Fruit fly (Drosophila melanogaster) whole organism, prepupa: ENCODE data around the gene CG34305.

Source experiments
- Blimp-1 ChIP-seq: fragments of 200-800 bp; sonication (Bioruptor generic); optimal IDR thresholded peaks from 3 replicates; lab custom pipeline; 2017; ENCODE audit warnings: missing biosample characterization, missing genetic modification characterization, mild to moderate bottlenecking, moderate library complexity, missing genetic modification reagents
- CG11762 ChIP-seq: fragments of 200-800 bp; sonication (Bioruptor generic); optimal IDR thresholded peaks from 3 replicates; lab custom pipeline; 2016; ENCODE audit warnings: missing biosample characterization, missing genetic modification characterization; ENCODE audit not compliant: insufficient read depth
- CG11902 ChIP-seq: fragments of 200-800 bp; sonication (Bioruptor generic); optimal IDR thresholded peaks from 3 replicates; lab custom pipeline; 2016; ENCODE audit warnings: missing biosample characterization, missing genetic modification characterization
- CG15336 ChIP-seq: fragments of 200-800 bp; sonication (Bioruptor generic); IDR thresholded peaks from 2 replicates; pipeline ENCODE4 v1.3.6; 2022; ENCODE audit warnings: missing biosample characterization, missing genetic modification characterization
- CG1621 ChIP-seq: fragments of 200-800 bp; sonication (Bioruptor generic); optimal IDR thresholded peaks from 3 replicates; lab custom pipeline; 2018; ENCODE audit warnings: missing biosample characterization, mild to moderate bottlenecking, missing genetic modification characterization
- CG16779 ChIP-seq: fragments of 200-800 bp; sonication (Bioruptor generic); optimal IDR thresholded peaks from 3 replicates; lab custom pipeline; 2017; ENCODE audit warnings: missing biosample characterization, mild to moderate bottlenecking, missing genetic modification characterization
- CG34406 ChIP-seq: fragments of 200-800 bp; sonication (Bioruptor generic); optimal IDR thresholded peaks from 3 replicates; lab custom pipeline; 2016; ENCODE audit warnings: missing biosample characterization, missing genetic modification characterization
- CG3919 ChIP-seq: fragments of 200-800 bp; sonication (Bioruptor generic); optimal IDR thresholded peaks from 3 replicates; lab custom pipeline; 2016; ENCODE audit warnings: missing biosample characterization, missing genetic modification characterization
- CG6163 ChIP-seq: fragments of 200-800 bp; sonication (Bioruptor generic); IDR thresholded peaks from 3 replicates; pipeline ENCODE4 v1.3.6; 2022; ENCODE audit warnings: missing biosample characterization, missing genetic modification characterization
- CG6276 ChIP-seq: fragments of 200-800 bp; sonication (Bioruptor generic); optimal IDR thresholded peaks from 2 replicates; lab custom pipeline; 2017; ENCODE audit warnings: missing biosample characterization, mild to moderate bottlenecking, missing genetic modification characterization
- CG6792 ChIP-seq: fragments of 200-800 bp; sonication (Bioruptor generic); optimal IDR thresholded peaks from 3 replicates; lab custom pipeline; 2016; ENCODE audit warnings: missing biosample characterization, missing genetic modification characterization
- CG6808 ChIP-seq: fragments of 200-800 bp; sonication (Bioruptor generic); optimal IDR thresholded peaks from 3 replicates; lab custom pipeline; 2017; ENCODE audit warnings: missing biosample characterization, missing genetic modification characterization, mild to moderate bottlenecking, moderate library complexity, missing genetic modification reagents
- CG6854 ChIP-seq: fragments of 200-800 bp; sonication (Bioruptor generic); optimal IDR thresholded peaks from 2 replicates; lab custom pipeline; 2017; ENCODE audit warnings: missing biosample characterization, mild to moderate bottlenecking, missing genetic modification characterization
- CG7368 ChIP-seq: fragments of 200-800 bp; sonication (Bioruptor generic); optimal IDR thresholded peaks from 3 replicates; lab custom pipeline; 2016; ENCODE audit warnings: missing biosample characterization, missing genetic modification characterization
- CG8119 ChIP-seq: fragments of 200-800 bp; sonication (Bioruptor generic); IDR thresholded peaks from 3 replicates; pipeline ENCODE4 v1.3.6; 2022; ENCODE audit warnings: missing biosample characterization, missing genetic modification characterization
- CG8319 ChIP-seq: fragments of 200-800 bp; sonication (Bioruptor generic); optimal IDR thresholded peaks from 3 replicates; lab custom pipeline; 2016; ENCODE audit warnings: missing biosample characterization, missing genetic modification characterization
- CG9139 ChIP-seq: fragments of 200-800 bp; sonication (Bioruptor generic); optimal IDR thresholded peaks from 3 replicates; lab custom pipeline; 2017; ENCODE audit warnings: missing biosample characterization, mild to moderate bottlenecking, missing genetic modification characterization
- Eip75B ChIP-seq: fragments of 200-800 bp; sonication (Bioruptor generic); optimal IDR thresholded peaks from 3 replicates; lab custom pipeline; 2016; ENCODE audit warnings: missing biosample characterization, missing genetic modification characterization
- Eip78C ChIP-seq: fragments of 200-800 bp; sonication (Bioruptor generic); peaks from one replicate; lab custom pipeline; 2016; ENCODE audit warnings: missing biosample characterization, missing genetic modification characterization
- Eip93F ChIP-seq: fragments of 200-800 bp; sonication (Bioruptor generic); optimal IDR thresholded peaks from 2 replicates; lab custom pipeline; 2016; ENCODE audit warnings: missing biosample characterization, mild to moderate bottlenecking, missing genetic modification characterization
- Ets21C ChIP-seq: fragments of 200-800 bp; sonication (Bioruptor generic); optimal IDR thresholded peaks from 3 replicates; lab custom pipeline; 2016; ENCODE audit warnings: missing biosample characterization, missing genetic modification characterization
- Ets96B ChIP-seq: fragments of 200-800 bp; optimal IDR thresholded peaks from 2 replicates; lab custom pipeline; 2019; ENCODE audit warnings: missing biosample characterization, mild to moderate bottlenecking, missing genetic modification characterization, moderate library complexity
- Gug ChIP-seq: fragments of 200-800 bp; sonication (Bioruptor generic); IDR thresholded peaks from 2 replicates; pipeline ENCODE4 v1.3.6; 2022; ENCODE audit warnings: missing biosample characterization, missing genetic modification characterization
- Hr39 ChIP-seq: fragments of 200-800 bp; sonication (Bioruptor generic); optimal IDR thresholded peaks from 2 replicates; lab custom pipeline; 2016; ENCODE audit warnings: missing biosample characterization, missing genetic modification characterization
- Hr4 ChIP-seq: fragments of 200-800 bp; sonication (Bioruptor generic); optimal IDR thresholded peaks from 3 replicates; lab custom pipeline; 2016; ENCODE audit warnings: missing biosample characterization, missing genetic modification characterization
- Lpt ChIP-seq: fragments of 200-800 bp; sonication (Bioruptor generic); optimal IDR thresholded peaks from 3 replicates; lab custom pipeline; 2016; ENCODE audit warnings: missing biosample characterization, missing genetic modification characterization
- OdsH ChIP-seq: fragments of 200-800 bp; sonication (Bioruptor generic); optimal IDR thresholded peaks from 3 replicates; lab custom pipeline; 2016; ENCODE audit warnings: missing biosample characterization, missing genetic modification characterization
- Smox ChIP-seq: fragments of 200-800 bp; sonication (Bioruptor generic); optimal IDR thresholded peaks from 3 replicates; lab custom pipeline; 2016; ENCODE audit warnings: missing biosample characterization, missing genetic modification characterization
- Sox102F ChIP-seq: fragments of 200-800 bp; sonication (Bioruptor generic); optimal IDR thresholded peaks from 2 replicates; lab custom pipeline; 2016; ENCODE audit warnings: missing biosample characterization, mild to moderate bottlenecking, missing genetic modification characterization
- Sox14 ChIP-seq: fragments of 200-800 bp; sonication (Bioruptor generic); optimal IDR thresholded peaks from 3 replicates; lab custom pipeline; 2016; ENCODE audit warnings: missing biosample characterization, missing genetic modification characterization
- Sox15 ChIP-seq: fragments of 200-800 bp; sonication (Bioruptor generic); optimal IDR thresholded peaks from 3 replicates; lab custom pipeline; 2016; ENCODE audit warnings: missing biosample characterization, missing genetic modification characterization
- eg ChIP-seq: fragments of 200-800 bp; sonication (Bioruptor generic); IDR thresholded peaks from 3 replicates; pipeline ENCODE4 v1.3.6; 2022; ENCODE audit warnings: missing biosample characterization, missing genetic modification characterization
- esn ChIP-seq: fragments of 200-800 bp; sonication (Bioruptor generic); optimal IDR thresholded peaks from 2 replicates; lab custom pipeline; 2016; ENCODE audit warnings: missing biosample characterization, mild to moderate bottlenecking, missing genetic modification characterization, moderate library complexity
- fd59A ChIP-seq: fragments of 200-800 bp; sonication (Bioruptor generic); optimal IDR thresholded peaks from 2 replicates; lab custom pipeline; 2017; ENCODE audit warnings: missing biosample characterization, mild to moderate bottlenecking, missing genetic modification characterization, missing genetic modification reagents
- fd85E ChIP-seq: fragments of 200-800 bp; sonication (Bioruptor generic); optimal IDR thresholded peaks from 3 replicates; lab custom pipeline; 2016; ENCODE audit warnings: missing biosample characterization, missing genetic modification characterization
- lz ChIP-seq: fragments of 200-800 bp; sonication (Bioruptor generic); optimal IDR thresholded peaks from 3 replicates; lab custom pipeline; 2016; ENCODE audit warnings: missing biosample characterization, missing genetic modification characterization
- salr ChIP-seq, 2 experiments: fragments of 200-800 bp; sonication (Bioruptor generic); optimal IDR thresholded peaks; 3 replicates each; lab custom pipeline; 2016 to 2018; ENCODE audit warnings: missing biosample characterization in 2 of 2, missing genetic modification characterization in 2 of 2, mild to moderate bottlenecking in 1 of 2
- ss ChIP-seq, 2 experiments: fragments of 200-800 bp; sonication (Bioruptor generic); optimal IDR thresholded peaks; 2 replicates in 1 of 2; 3 replicates in 1 of 2; lab custom pipeline; 2017 to 2018; ENCODE audit warnings: mild to moderate bottlenecking in 2 of 2, missing biosample characterization in 2 of 2, missing genetic modification characterization in 2 of 2, moderate library complexity in 1 of 2
- svp ChIP-seq: fragments of 200-800 bp; sonication (Bioruptor generic); peaks from one replicate; lab custom pipeline; 2016; ENCODE audit warnings: missing biosample characterization, missing genetic modification characterization
- topi ChIP-seq: fragments of 200-800 bp; sonication (Bioruptor generic); optimal IDR thresholded peaks from 3 replicates; lab custom pipeline; 2016; ENCODE audit warnings: missing biosample characterization, missing genetic modification characterization
- vri ChIP-seq: fragments of 200-800 bp; sonication (Bioruptor generic); optimal IDR thresholded peaks from 3 replicates; lab custom pipeline; 2016; ENCODE audit warnings: missing biosample characterization, mild to moderate bottlenecking, missing genetic modification characterization

CG34305 gene

dm6 chr3R:4236534-4236933 lies 6.4 kb downstream of the CG34305 start (continued):
- TF ChIP-seq CG34406 (GFP tag; lab: Kevin White, UChicago): no peak
- TF ChIP-seq CG11902 (GFP tag; lab: Kevin White, UChicago): no peak
- TF ChIP-seq fd59A (GFP tag; lab: Kevin White, UChicago): no peak
- peak; percentile 25 for TF ChIP-seq esn (GFP tag; lab: Kevin White, UChicago)
- no peak for TF ChIP-seq CG11762 (GFP tag; lab: Kevin White, UChicago)
- TF ChIP-seq Smox (GFP tag; lab: Kevin White, UChicago): no peak
- TF ChIP-seq vri: no peak
- peak; percentile 70 for TF ChIP-seq Eip78C (GFP tag; lab: Kevin White, UChicago)
- peak; percentile 16 for TF ChIP-seq topi
- no peak for TF ChIP-seq CG6792 (GFP tag; lab: Kevin White, UChicago)
- TF ChIP-seq Gug (GFP tag; lab: Robert Waterston, UW): no peak
- no peak for TF ChIP-seq CG8319
- no peak for TF ChIP-seq lz
- peak; percentile 52; the same call in 2 of the 3 replicates for TF ChIP-seq CG6163
- TF ChIP-seq Ets21C (GFP tag; lab: Kevin White, UChicago): no peak
- no peak for TF ChIP-seq fd85E (GFP tag; lab: Kevin White, UChicago)
- no peak for TF ChIP-seq CG15336 (GFP tag; lab: Robert Waterston, UW)
- peak; percentile 17 for TF ChIP-seq CG6276 (GFP tag; lab: Kevin White, UChicago)
- peak; percentile 45 for TF ChIP-seq Lpt
- peak; percentile 41 for TF ChIP-seq CG1621 (tag; lab: Kevin White, UChicago)
- TF ChIP-seq CG6808 (GFP tag; lab: Kevin White, UChicago): peak; percentile 0
- no peak for TF ChIP-seq Blimp-1 (GFP tag; lab: Kevin White, UChicago)
- TF ChIP-seq ss (GFP tag; optimal IDR thresholded peaks at IDR 0.05; lab: Kevin White, UChicago): peak in 1 of 2 experiments; percentile 33
- no peak for TF ChIP-seq Eip93F
- TF ChIP-seq CG16779 (tag; lab: Kevin White, UChicago): peak; percentile 37

dm6 chr3R:4234991-4235553 lies 7.9 kb downstream of the CG34305 start, which contains the start of gene Gel:
Gel (plus strand) TSS chr3R:4235217.
- TF ChIP-seq Eip78C (GFP tag; lab: Kevin White, UChicago) (peak; percentile 44), CG6854 (GFP tag; lab: Kevin White, UChicago) (no peak), lz (no peak), OdsH (no peak), Hr39 (no peak), svp (GFP tag; lab: Kevin White, UChicago) (peak; percentile 90), CG6276 (GFP tag; lab: Kevin White, UChicago) (no peak), salr (GFP tag; optimal IDR thresholded peaks at IDR 0.05; lab: Kevin White, UChicago) (no peak)
- TF ChIP-seq, all 60 proteins: peak for 2

dm6 chr3R:4233018-4233385 lies 9.9 kb downstream of the CG34305 start, which contains the start of gene abs:
abs (plus strand) TSS chr3R:4233047.
- TF ChIP-seq Gug (GFP tag; lab: Robert Waterston, UW): no peak
- TF ChIP-seq fd85E (GFP tag; lab: Kevin White, UChicago): no peak
- no peak for TF ChIP-seq CG8319
- TF ChIP-seq Hr4 (GFP tag; lab: Kevin White, UChicago): no peak
- TF ChIP-seq, all 60 proteins: peak for 0

dm6 chr3R:4232139-4233017 lies 10.6 kb downstream of the CG34305 start, which contains the start of gene CG14641:
CG14641 (minus strand) TSS chr3R:4232342.
- TF ChIP-seq fd59A (GFP tag; lab: Kevin White, UChicago) (peak; percentile 16), topi (no peak), Lpt (no peak), Sox14 (peak; percentile 18), CG9139 (GFP tag; lab: Kevin White, UChicago) (no peak), CG6792 (GFP tag; lab: Kevin White, UChicago) (no peak), fd85E (GFP tag; lab: Kevin White, UChicago) (no peak), CG8119 (GFP tag; lab: Robert Waterston, UW) (no peak), Ets96B (tag; lab: Kevin White, UChicago) (no peak), Sox15 (GFP tag; lab: Kevin White, UChicago) (peak; percentile 36), CG6808 (GFP tag; lab: Kevin White, UChicago) (no peak), Eip93F (no peak), vri (no peak), CG7368 (GFP tag; lab: Kevin White, UChicago) (no peak), CG15336 (GFP tag; lab: Robert Waterston, UW) (no peak), eg (GFP tag; lab: Robert Waterston, UW) (no peak), OdsH (no peak), CG3919 (no peak), Blimp-1 (GFP tag; lab: Kevin White, UChicago) (no peak), Eip78C (GFP tag; lab: Kevin White, UChicago) (peak; percentile 65), Hr39 (peak; percentile 26), Ets21C (GFP tag; lab: Kevin White, UChicago) (no peak), Eip75B (GFP tag; lab: Kevin White, UChicago) (no peak), Sox102F (GFP tag; lab: Kevin White, UChicago) (no peak)
